Worm (Caenorhabditis elegans) whole organism, L2 larva: Measurements from ENCODE around the gene Y62H9A.1.

Experiments used
- F13H6.1 ChIP-seq: sonication (generic microtip); optimal IDR thresholded peaks from 2 replicates; lab custom pipeline; 2016; ENCODE audit warnings: missing genetic modification characterization, missing compliant biosample characterization
- R02D3.7 ChIP-seq: fragments of 150-350 bp; optimal IDR thresholded peaks from 2 replicates; lab custom pipeline; 2014; ENCODE audit warnings: missing biosample characterization, missing genetic modification characterization
- Y55F3AM.14 ChIP-seq: fragments of 200-800 bp; sonication (Bioruptor generic); optimal IDR thresholded peaks from 2 replicates; lab custom pipeline; 2018; ENCODE audit warnings: mild to moderate bottlenecking, missing genetic modification characterization, missing compliant biosample characterization
- ZK546.5 ChIP-seq: sonication (generic microtip); optimal IDR thresholded peaks from 2 replicates; lab custom pipeline; 2017; ENCODE audit warnings: missing biosample characterization, missing genetic modification characterization
- alr-1 ChIP-seq: fragments of 150-350 bp; optimal IDR thresholded peaks from 2 replicates; lab custom pipeline; 2014; ENCODE audit warnings: missing biosample characterization, missing genetic modification characterization
- aly-2 ChIP-seq: fragments of 150-350 bp; optimal IDR thresholded peaks from 2 replicates; lab custom pipeline; 2014; ENCODE audit warnings: missing biosample characterization, missing genetic modification characterization
- ceh-16 ChIP-seq: fragments of 150-350 bp; optimal IDR thresholded peaks from 2 replicates; lab custom pipeline; 2014; ENCODE audit warnings: missing biosample characterization, missing genetic modification characterization
- crh-2 ChIP-seq: sonication (generic microtip); optimal IDR thresholded peaks from 2 replicates; lab custom pipeline; 2017; ENCODE audit warnings: missing biosample characterization, missing genetic modification characterization
- elt-1 ChIP-seq: fragments of 150-350 bp; optimal IDR thresholded peaks from 2 replicates; lab custom pipeline; 2014; ENCODE audit warnings: missing biosample characterization, missing genetic modification characterization
- elt-3 ChIP-seq: sonication (generic microtip); optimal IDR thresholded peaks from 2 replicates; lab custom pipeline; 2017; ENCODE audit warnings: missing biosample characterization, missing genetic modification characterization
- fos-1 ChIP-seq: fragments of 150-350 bp; optimal IDR thresholded peaks from 2 replicates; lab custom pipeline; 2014; ENCODE audit warnings: missing biosample characterization, missing genetic modification characterization
- gmeb-1 ChIP-seq: fragments of 150-350 bp; optimal IDR thresholded peaks from 2 replicates; lab custom pipeline; 2014; ENCODE audit warnings: missing biosample characterization, missing genetic modification characterization
- lin-11 ChIP-seq: fragments of 150-350 bp; sonication (generic microtip); optimal IDR thresholded peaks from 2 replicates; lab custom pipeline; 2014; ENCODE audit warnings: missing biosample characterization, missing genetic modification characterization, inconsistent platforms, mixed read lengths
- lin-13 ChIP-seq: fragments of 150-350 bp; optimal IDR thresholded peaks from 2 replicates; lab custom pipeline; 2014; ENCODE audit warnings: missing biosample characterization, missing genetic modification reagents, missing genetic modification characterization
- lin-39 ChIP-seq: fragments of 150-350 bp; optimal IDR thresholded peaks from 2 replicates; lab custom pipeline; 2014; ENCODE audit warnings: missing biosample characterization, missing genetic modification reagents, missing genetic modification characterization
- lsy-2 ChIP-seq, 2 experiments: fragments of 150-350 bp in 1 of 2; sonication (generic microtip) in 1 of 2; optimal IDR thresholded peaks; 2 replicates each; lab custom pipeline; 2014 to 2017; ENCODE audit warnings: missing biosample characterization in 2 of 2, missing genetic modification characterization in 2 of 2
- mab-5 ChIP-seq: fragments of 150-350 bp; optimal IDR thresholded peaks from 2 replicates; lab custom pipeline; 2014; ENCODE audit warnings: missing biosample characterization, missing genetic modification characterization
- mdl-1 ChIP-seq, 2 experiments: fragments of 150-350 bp in 1 of 2; sonication (generic microtip) in 1 of 2; optimal IDR thresholded peaks; 2 replicates each; lab custom pipeline; 2017; ENCODE audit warnings: missing biosample characterization in 2 of 2, missing genetic modification characterization in 2 of 2
- nhr-10 ChIP-seq: sonication (generic microtip); optimal IDR thresholded peaks from 2 replicates; lab custom pipeline; 2017; ENCODE audit warnings: missing biosample characterization, missing genetic modification characterization
- nhr-11 ChIP-seq: fragments of 150-350 bp; optimal IDR thresholded peaks from 2 replicates; lab custom pipeline; 2014; ENCODE audit warnings: missing biosample characterization, missing genetic modification characterization
- nhr-129 ChIP-seq: fragments of 150-350 bp; optimal IDR thresholded peaks from 2 replicates; lab custom pipeline; 2014; ENCODE audit warnings: missing biosample characterization, missing genetic modification characterization
- nhr-23 ChIP-seq: fragments of 150-350 bp; optimal IDR thresholded peaks from 2 replicates; lab custom pipeline; 2014; ENCODE audit warnings: missing biosample characterization, missing genetic modification reagents, missing genetic modification characterization
- nhr-237 ChIP-seq: fragments of 150-350 bp; optimal IDR thresholded peaks from 2 replicates; lab custom pipeline; 2014; ENCODE audit warnings: missing biosample characterization, missing genetic modification characterization
- nhr-25 ChIP-seq: fragments of 150-350 bp; sonication (generic microtip); optimal IDR thresholded peaks from 3 replicates; lab custom pipeline; 2014; ENCODE audit warnings: missing biosample characterization, missing genetic modification characterization
- nhr-6 ChIP-seq: fragments of 150-350 bp; optimal IDR thresholded peaks from 2 replicates; lab custom pipeline; 2014; ENCODE audit warnings: missing biosample characterization, missing genetic modification characterization
- nhr-77 ChIP-seq: fragments of 150-350 bp; optimal IDR thresholded peaks from 2 replicates; lab custom pipeline; 2014; ENCODE audit warnings: missing biosample characterization, missing genetic modification characterization
- peb-1 ChIP-seq: fragments of 150-350 bp; optimal IDR thresholded peaks from 2 replicates; lab custom pipeline; 2014; ENCODE audit warnings: missing biosample characterization, missing genetic modification characterization
- skn-1 ChIP-seq: sonication (generic microtip); optimal IDR thresholded peaks from 2 replicates; lab custom pipeline; 2017; ENCODE audit warnings: missing biosample characterization, missing genetic modification characterization
- sma-3 ChIP-seq: sonication (generic microtip); optimal IDR thresholded peaks from 2 replicates; lab custom pipeline; 2016; ENCODE audit warnings: missing genetic modification reagents, missing genetic modification characterization, missing compliant biosample characterization
- unc-39 ChIP-seq: fragments of 150-350 bp; optimal IDR thresholded peaks from 2 replicates; lab custom pipeline; 2014; ENCODE audit warnings: missing biosample characterization, missing genetic modification characterization
- unc-55 ChIP-seq: fragments of 150-350 bp; sonication (generic microtip); optimal IDR thresholded peaks from 3 replicates; lab custom pipeline; 2014; ENCODE audit warnings: missing biosample characterization, missing genetic modification reagents, missing genetic modification characterization
- unc-62 ChIP-seq: fragments of 150-350 bp; optimal IDR thresholded peaks from 2 replicates; lab custom pipeline; 2014; ENCODE audit warnings: missing biosample characterization, missing genetic modification reagents, missing genetic modification characterization
- zag-1 ChIP-seq: fragments of 150-350 bp; optimal IDR thresholded peaks from 2 replicates; lab custom pipeline; 2014; ENCODE audit warnings: missing biosample characterization, missing genetic modification characterization
- ztf-1 ChIP-seq: fragments of 200-800 bp; sonication (Bioruptor generic); conservative IDR thresholded peaks from 2 replicates; pipeline ENCODE4 v1.3.6; 2022; ENCODE audit warnings: missing genetic modification characterization, missing compliant biosample characterization
- ztf-11 ChIP-seq: sonication (generic microtip); optimal IDR thresholded peaks from 2 replicates; lab custom pipeline; 2017; ENCODE audit warnings: missing biosample characterization, missing genetic modification characterization
- ztf-4 ChIP-seq: fragments of 150-350 bp; optimal IDR thresholded peaks from 2 replicates; lab custom pipeline; 2014; ENCODE audit warnings: missing biosample characterization, missing genetic modification characterization

The Y62H9A.1 gene

DNA sequence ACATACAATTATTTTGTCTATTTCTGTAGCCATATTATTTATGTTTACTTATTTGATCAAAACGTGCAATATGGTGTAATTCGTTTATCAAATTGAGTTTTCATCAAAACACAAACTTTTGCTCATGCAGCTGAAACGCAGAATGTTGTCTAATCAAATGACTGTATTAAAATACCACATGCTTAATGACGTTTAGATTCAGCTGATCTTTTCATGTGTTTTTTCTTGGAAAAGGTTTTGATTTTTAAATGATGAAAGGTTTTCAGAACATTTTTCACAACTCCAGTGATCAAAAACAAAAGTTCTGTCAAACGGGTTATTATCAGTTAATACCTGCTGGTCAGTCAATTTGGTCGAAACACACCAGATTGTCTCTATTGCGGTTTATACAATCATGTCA lies at the start of gene Y62H9A.1:
TSS of gene Y62H9A.1 (plus strand) at position 282 of the 400 bp plus-strand sequence.
- TF ChIP-seq nhr-10 (tag; lab: Kevin White, UChicago) (no peak), mab-5 (no peak), aly-2 (tag; lab: Kevin White, UChicago) (no peak), nhr-129 (tag; lab: Kevin White, UChicago) (no peak), ceh-16 (tag; lab: Kevin White, UChicago) (no peak), nhr-237 (tag; lab: Kevin White, UChicago) (no peak), Y55F3AM.14 (GFP tag; lab: Kevin White, UChicago) (no peak), unc-62 (GFP tag; lab: Kevin White, UChicago) (no peak), nhr-23 (tag; lab: Kevin White, UChicago) (no peak), unc-39 (no peak), sma-3 (no peak), peb-1 (tag; lab: Kevin White, UChicago) (no peak), zag-1 (tag; lab: Kevin White, UChicago) (no peak), nhr-11 (tag; lab: Kevin White, UChicago) (no peak)

DNA sequence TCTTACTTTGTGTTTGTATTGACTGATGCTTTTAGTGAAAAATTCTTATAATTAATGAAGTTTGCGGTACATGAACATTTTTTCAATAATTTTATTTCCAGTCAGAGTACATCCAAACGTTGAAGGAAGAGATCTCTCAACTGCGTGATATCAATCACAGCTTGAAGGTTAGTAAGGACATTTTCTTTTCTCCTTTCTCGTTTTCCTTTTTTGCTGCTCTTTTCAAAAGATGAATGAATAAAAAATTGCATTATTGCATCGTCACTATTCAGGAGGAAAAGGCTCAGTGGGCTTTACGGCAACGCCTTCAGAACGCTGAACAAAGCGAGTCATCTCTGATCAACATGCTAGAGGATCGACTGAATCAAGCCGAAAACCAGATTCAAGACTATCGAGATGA lies 48.4 kb upstream of the Y62H9A.1 start:
- TF ChIP-seq ztf-1 (GFP tag; lab: Robert Waterston, UW): no peak
- TF ChIP-seq sma-3: no peak

DNA sequence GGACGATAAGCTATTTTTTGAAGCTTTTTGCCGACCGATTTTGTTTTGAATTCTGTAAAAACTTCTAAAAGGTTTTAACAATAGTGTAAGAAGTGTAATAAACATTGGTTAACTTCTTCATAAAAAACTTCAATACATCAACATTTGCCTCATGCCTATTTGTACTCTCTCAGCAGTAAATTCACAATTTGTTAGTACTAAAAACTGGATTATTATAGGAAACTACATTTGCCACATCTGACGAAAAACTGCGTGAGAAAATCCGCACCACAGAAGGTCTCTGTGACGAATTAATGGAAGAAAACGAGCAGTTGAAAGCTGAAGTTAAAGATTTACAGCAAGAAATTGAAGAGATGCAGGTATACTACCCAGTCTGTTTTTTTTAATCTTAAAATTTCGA lies 47.8 kb upstream of the Y62H9A.1 start:
- no peak for TF ChIP-seq nhr-25
- no peak for TF ChIP-seq elt-3 (tag; lab: Kevin White, UChicago)
- no peak for TF ChIP-seq nhr-6
- no peak for TF ChIP-seq fos-1 (tag; lab: Kevin White, UChicago)
- no peak for TF ChIP-seq lin-39
- TF ChIP-seq nhr-11 (tag; lab: Kevin White, UChicago): no peak
- no peak for TF ChIP-seq Y55F3AM.14 (GFP tag; lab: Kevin White, UChicago)
- no peak for TF ChIP-seq lin-11 (tag; lab: Kevin White, UChicago)
- TF ChIP-seq crh-2: no peak

DNA sequence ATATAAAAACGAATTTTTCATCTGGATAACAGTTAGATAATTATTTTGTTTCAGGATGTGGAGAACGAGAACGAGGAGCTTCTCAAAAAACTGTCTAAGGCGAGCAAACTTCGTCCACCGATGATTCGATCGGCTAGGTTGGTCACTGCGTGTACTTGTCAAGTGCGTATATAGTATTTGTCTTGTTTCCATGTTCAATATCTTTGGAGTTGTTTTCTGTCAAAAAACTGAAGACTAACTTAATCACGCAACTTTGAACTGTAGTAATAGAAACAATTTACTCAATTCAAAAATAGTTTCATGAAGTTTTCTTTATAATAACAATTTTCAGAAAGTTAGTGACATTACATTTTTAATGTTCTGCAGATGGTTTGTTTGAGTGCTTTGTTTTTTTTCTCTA lies 46.7 kb upstream of the Y62H9A.1 start:
- no peak for TF ChIP-seq crh-2
- no peak for TF ChIP-seq ceh-16 (tag; lab: Kevin White, UChicago)

DNA sequence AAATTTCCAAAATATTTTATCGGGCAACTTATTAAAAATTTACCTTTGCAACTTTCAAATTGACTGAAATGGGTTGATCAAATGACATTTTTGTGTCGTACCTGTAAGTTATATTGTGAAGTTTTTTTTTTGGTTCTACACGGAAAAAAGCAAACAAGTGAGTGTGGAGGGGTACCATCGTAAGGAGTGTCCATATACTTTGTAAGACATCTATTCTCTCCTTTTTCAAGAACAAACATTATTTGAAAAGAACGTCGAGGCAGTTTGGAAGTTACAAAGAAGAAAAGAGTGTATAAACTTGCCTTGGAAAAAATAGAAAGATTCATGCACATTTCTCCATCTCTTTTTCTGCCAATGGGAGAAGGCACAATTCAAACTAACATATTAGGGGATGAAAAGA lies 38.0 kb upstream of the Y62H9A.1 start, which contains the start of gene taf-7.1:
TSS of gene taf-7.1 (minus strand) at position 101 of the 400 bp plus-strand sequence.
- TF ChIP-seq lin-13 (GFP tag; lab: Kevin White, UChicago): no peak
- no peak for TF ChIP-seq ceh-16 (tag; lab: Kevin White, UChicago)
- no peak for TF ChIP-seq R02D3.7
- no peak for TF ChIP-seq fos-1 (tag; lab: Kevin White, UChicago)
- TF ChIP-seq nhr-237 (tag; lab: Kevin White, UChicago): no peak
- TF ChIP-seq elt-1 (tag; lab: Kevin White, UChicago): no peak
- TF ChIP-seq gmeb-1 (tag; lab: Kevin White, UChicago): no peak
- TF ChIP-seq elt-3 (tag; lab: Kevin White, UChicago): no peak
- no peak for TF ChIP-seq ztf-11 (tag; lab: Kevin White, UChicago)
- no peak for TF ChIP-seq lsy-2 (tag; optimal IDR thresholded peaks at IDR 0.05; lab: Kevin White, UChicago)
- no peak for TF ChIP-seq nhr-10 (tag; lab: Kevin White, UChicago)
- TF ChIP-seq ztf-1 (GFP tag; lab: Robert Waterston, UW): no peak
- TF ChIP-seq, all 48 proteins: peak for 0

DNA sequence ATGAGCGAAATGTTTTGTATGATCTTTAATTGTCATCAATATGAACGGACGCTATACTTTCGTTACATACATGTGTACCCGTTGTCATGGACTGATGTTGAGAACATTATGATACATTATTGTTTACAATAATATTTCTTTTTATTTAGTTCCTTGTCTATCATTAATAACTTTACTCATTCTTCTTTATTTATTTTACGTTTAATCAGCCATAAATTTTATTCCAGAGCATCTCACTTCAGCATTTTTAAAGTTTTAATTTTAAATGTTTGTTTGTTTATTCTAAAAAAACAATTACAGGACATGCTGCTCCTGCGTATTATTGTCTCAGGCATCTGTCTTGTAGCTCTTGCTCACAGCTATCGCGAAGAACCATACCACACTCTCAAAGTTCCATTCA lies 32.0 kb upstream of the Y62H9A.1 start, which contains the start of gene F54F7.2:
TSS of gene F54F7.2 (plus strand) at position 301 of the 400 bp plus-strand sequence.
- TF ChIP-seq R02D3.7: no peak
- no peak for TF ChIP-seq ZK546.5

DNA sequence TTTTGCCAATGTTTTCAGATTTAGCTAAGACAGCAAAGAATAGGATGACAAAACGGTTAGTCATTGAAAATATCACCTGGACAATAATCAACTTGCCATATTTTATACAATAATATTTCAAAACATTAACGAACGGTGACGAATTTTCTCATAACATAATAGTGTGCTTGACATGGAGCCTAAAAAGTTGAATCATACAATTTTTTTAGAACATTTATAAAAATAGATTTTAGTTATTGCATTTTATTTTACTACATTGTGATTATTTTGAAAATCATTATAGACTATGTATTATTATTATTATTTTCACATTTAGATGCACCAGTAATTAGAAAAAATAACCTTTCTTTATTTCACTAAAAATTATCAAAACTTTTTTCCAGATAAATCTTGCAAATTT lies 26.7 kb upstream of the Y62H9A.1 start, which contains the start of gene F54F7.9:
TSS of gene F54F7.9 (minus strand) at position 101 of the 400 bp plus-strand sequence.
- TF ChIP-seq alr-1 (tag; lab: Kevin White, UChicago): no peak
- no peak for TF ChIP-seq nhr-129 (tag; lab: Kevin White, UChicago)
- TF ChIP-seq ceh-16 (tag; lab: Kevin White, UChicago): no peak
- no peak for TF ChIP-seq skn-1 (tag; lab: Kevin White, UChicago)
- TF ChIP-seq F13H6.1 (tag; lab: Kevin White, UChicago): no peak
- no peak for TF ChIP-seq mdl-1 (tag; optimal IDR thresholded peaks at IDR 0.05; lab: Kevin White, UChicago)
- no peak for TF ChIP-seq sma-3
- TF ChIP-seq crh-2: no peak
- no peak for TF ChIP-seq ztf-1 (GFP tag; lab: Robert Waterston, UW)
- TF ChIP-seq nhr-10 (tag; lab: Kevin White, UChicago): no peak
- no peak for TF ChIP-seq nhr-77 (tag; lab: Kevin White, UChicago)
- no peak for TF ChIP-seq nhr-23 (tag; lab: Kevin White, UChicago)
- no peak for TF ChIP-seq mab-5
- TF ChIP-seq nhr-25: no peak
- no peak for TF ChIP-seq ztf-4 (tag; lab: Kevin White, UChicago)
- TF ChIP-seq nhr-11 (tag; lab: Kevin White, UChicago): no peak
- no peak for TF ChIP-seq unc-55 (GFP tag; lab: Kevin White, UChicago)
- TF ChIP-seq lin-13 (GFP tag; lab: Kevin White, UChicago): no peak
